Worm (Caenorhabditis elegans): Measurements from ENCODE around the gene mfsd-11.

ce11 chrX:12111213-12111612 is 42.7 kb downstream of the mfsd-11 start, which contains the start of gene lgc-14:
- no peak for TF ChIP-seq sdc-2 (tag; optimal IDR thresholded peaks at IDR 0.05)
- no peak for TF ChIP-seq mec-3 (tag; optimal IDR thresholded peaks at IDR 0.05; ENCODE audit: borderline replicate concordance)
- TF ChIP-seq K09A11.1 (tag; optimal IDR thresholded peaks at IDR 0.05; ENCODE audit: insufficient read depth): no peak
- TF ChIP-seq ama-1 (optimal IDR thresholded peaks at IDR 0.05): no peak
- TF ChIP-seq elt-2 (tag; optimal IDR thresholded peaks at IDR 0.05): no peak
- TF ChIP-seq madf-2 (tag; optimal IDR thresholded peaks at IDR 0.05): no peak
- TF ChIP-seq nhr-232 (tag; optimal IDR thresholded peaks at IDR 0.05): no peak
- TF ChIP-seq tbx-2 (tag; optimal IDR thresholded peaks at IDR 0.05): no peak
- TF ChIP-seq nhr-11 (tag; optimal IDR thresholded peaks at IDR 0.05): no peak
- TF ChIP-seq ceh-9 (tag; optimal IDR thresholded peaks at IDR 0.05): no peak

All from whole organism, late embryonic.